Fruit fly (Drosophila melanogaster) whole organism, adult: ENCODE measurements around the gene His2Av.

Experiments
- CG11617 ChIP-seq: fragments of 200-800 bp; sonication (Bioruptor generic); optimal IDR thresholded peaks from 2 replicates; lab custom pipeline; 2017; ENCODE audit warnings: mild to moderate bottlenecking, missing biosample characterization, missing genetic modification reagents, missing genetic modification characterization
- CG12768 ChIP-seq: fragments of 200-800 bp; sonication (Bioruptor generic); optimal IDR thresholded peaks from 2 replicates; lab custom pipeline; 2017; ENCODE audit warnings: missing biosample characterization, missing genetic modification characterization, mild to moderate bottlenecking, moderate library complexity, missing genetic modification reagents
- CG14711 ChIP-seq: fragments of 200-800 bp; sonication (Bioruptor generic); optimal IDR thresholded peaks from 2 replicates; lab custom pipeline; 2018; ENCODE audit warnings: missing biosample characterization, mild to moderate bottlenecking, missing genetic modification characterization, moderate library complexity
- CG1620 ChIP-seq: fragments of 200-800 bp; sonication (Bioruptor generic); optimal IDR thresholded peaks from 2 replicates; lab custom pipeline; 2016; ENCODE audit warnings: missing biosample characterization, missing genetic modification characterization
- CG33017 ChIP-seq: fragments of 200-800 bp; sonication (Bioruptor generic); optimal IDR thresholded peaks from 2 replicates; lab custom pipeline; 2018; ENCODE audit warnings: missing biosample characterization, mild to moderate bottlenecking, missing genetic modification characterization, moderate library complexity
- CG5204 ChIP-seq: fragments of 200-800 bp; sonication (Bioruptor generic); optimal IDR thresholded peaks from 2 replicates; lab custom pipeline; 2016; ENCODE audit warnings: missing biosample characterization, missing genetic modification characterization
- CG7045 ChIP-seq: fragments of 200-800 bp; sonication (Bioruptor generic); optimal IDR thresholded peaks from 2 replicates; lab custom pipeline; 2017; ENCODE audit warnings: missing biosample characterization, mild to moderate bottlenecking, missing genetic modification characterization
- CG7101 ChIP-seq: fragments of 200-800 bp; sonication (Bioruptor generic); optimal IDR thresholded peaks from 2 replicates; lab custom pipeline; 2018; ENCODE audit warnings: missing biosample characterization, mild to moderate bottlenecking, missing genetic modification characterization, moderate library complexity
- Clk ChIP-seq: fragments of 200-800 bp; sonication (Bioruptor generic); optimal IDR thresholded peaks from 2 replicates; lab custom pipeline; 2017; ENCODE audit warnings: missing biosample characterization, missing genetic modification characterization
- Crg-1 ChIP-seq: fragments of 200-800 bp; sonication (Bioruptor generic); optimal IDR thresholded peaks from 2 replicates; lab custom pipeline; 2016; ENCODE audit warnings: missing biosample characterization, missing genetic modification characterization
- Hr96 ChIP-seq: fragments of 200-800 bp; sonication (Bioruptor generic); optimal IDR thresholded peaks from 2 replicates; lab custom pipeline; 2016; ENCODE audit warnings: missing biosample characterization, missing genetic modification characterization
- Mnt ChIP-seq: fragments of 200-800 bp; sonication (Bioruptor generic); optimal IDR thresholded peaks from 2 replicates; lab custom pipeline; 2016; ENCODE audit warnings: missing biosample characterization, mild to moderate bottlenecking, missing genetic modification characterization
- bab1 ChIP-seq: fragments of 200-800 bp; sonication (Bioruptor generic); optimal IDR thresholded peaks from 3 replicates; lab custom pipeline; 2019; ENCODE audit warnings: missing biosample characterization, mild to moderate bottlenecking, missing genetic modification characterization, moderate library complexity
- cic ChIP-seq: fragments of 200-800 bp; sonication (Bioruptor generic); optimal IDR thresholded peaks from 2 replicates; lab custom pipeline; 2017; ENCODE audit warnings: missing biosample characterization, mild to moderate bottlenecking, missing genetic modification characterization, moderate library complexity
- cnc ChIP-seq, 2 experiments: fragments of >200 bp; optimal IDR thresholded peaks; 2 replicates each; lab custom pipeline; 2017
- kay ChIP-seq: fragments of 200-800 bp; sonication (Bioruptor generic); peaks from one replicate; lab custom pipeline; 2016; ENCODE audit warnings: missing biosample characterization, missing genetic modification characterization, borderline replicate concordance
- ovo ChIP-seq: fragments of 200-800 bp; sonication (Bioruptor generic); optimal IDR thresholded peaks from 2 replicates; lab custom pipeline; 2016; ENCODE audit warnings: missing biosample characterization, missing genetic modification characterization
- pad ChIP-seq: fragments of 200-800 bp; sonication (Bioruptor generic); optimal IDR thresholded peaks from 3 replicates; lab custom pipeline; 2017; ENCODE audit warnings: missing biosample characterization, missing genetic modification characterization, mild to moderate bottlenecking, moderate library complexity, missing genetic modification reagents
- tj ChIP-seq: fragments of 200-800 bp; sonication (Bioruptor generic); optimal IDR thresholded peaks from 3 replicates; lab custom pipeline; 2017; ENCODE audit warnings: missing biosample characterization, mild to moderate bottlenecking, missing genetic modification characterization, moderate library complexity
- toe ChIP-seq: fragments of 200-800 bp; sonication (Bioruptor generic); optimal IDR thresholded peaks from 2 replicates; lab custom pipeline; 2016; ENCODE audit warnings: missing biosample characterization, missing genetic modification characterization

His2Av gene

DNA sequence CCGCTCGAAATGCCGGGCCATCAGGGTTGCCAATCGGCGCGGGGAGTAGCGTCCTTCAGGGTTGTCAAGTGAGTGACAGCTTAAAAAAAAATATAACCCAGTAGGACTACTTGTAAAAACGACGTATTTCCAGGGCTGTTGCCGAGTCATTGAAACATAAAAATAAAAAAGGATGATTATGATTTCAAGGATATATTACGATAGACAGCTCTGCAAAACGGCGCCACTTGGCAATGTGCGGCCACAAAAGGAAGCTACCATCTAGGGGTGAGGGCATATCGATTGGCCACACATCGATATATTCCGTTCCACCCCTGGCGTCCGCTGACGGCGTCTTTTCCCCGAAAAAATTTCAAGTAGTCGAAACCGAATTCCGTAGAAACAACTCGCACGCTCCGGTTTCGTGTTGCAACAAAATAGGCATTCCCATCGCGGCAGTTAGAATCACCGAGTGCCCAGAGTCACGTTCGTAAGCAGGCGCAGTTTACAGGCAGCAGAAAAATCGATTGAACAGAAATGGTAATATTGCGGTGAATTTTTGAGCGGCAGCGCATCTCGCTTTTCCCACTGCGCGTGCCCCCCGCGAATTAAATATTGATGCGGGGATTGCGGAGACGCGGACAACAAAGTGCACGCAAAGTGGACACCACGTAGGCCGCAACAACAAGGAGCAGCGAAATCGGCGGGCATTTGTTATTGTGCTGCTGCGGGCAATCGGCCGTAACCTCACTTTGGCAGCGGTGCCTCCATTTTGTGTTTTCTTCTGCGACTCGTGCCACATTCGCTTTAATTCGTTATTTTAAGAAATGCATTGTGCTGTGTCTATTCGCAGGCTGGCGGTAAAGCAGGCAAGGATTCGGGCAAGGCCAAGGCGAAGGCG, at the start of gene His2Av, which contains the start of gene ball:
TSS of gene His2Av (plus strand) at position 353 of the 880 bp plus-strand sequence.
TSS of gene ball (minus strand) at position 231 of the 880 bp plus-strand sequence.
- TF ChIP-seq Hr96 (GFP tag; lab: Kevin White, UChicago) (peak; percentile 89), Mnt (GFP tag; lab: Kevin White, UChicago) (peak; percentile 72), Crg-1 (peak; percentile 81), CG33017 (tag; lab: Kevin White, UChicago) (peak; percentile 27), CG14711 (peak; percentile 99), kay (GFP tag; lab: Kevin White, UChicago) (no peak), CG11617 (GFP tag; lab: Kevin White, UChicago) (peak; percentile 77), CG7101 (peak; percentile 77), CG5204 (GFP tag; lab: Kevin White, UChicago) (no peak), bab1 (GFP tag; lab: Kevin White, UChicago) (peak; percentile 80), ovo (GFP tag; lab: Kevin White, UChicago) (peak; percentile 58), toe (GFP tag; lab: Kevin White, UChicago) (peak; percentile 91), CG7045 (peak; percentile 60), tj (GFP tag; lab: Kevin White, UChicago) (peak; percentile 78), cnc (optimal IDR thresholded peaks at IDR 0.05; lab: Kevin White, UChicago) (no peak), CG1620 (GFP tag; lab: Kevin White, UChicago) (peak; percentile 82), pad (GFP tag; lab: Kevin White, UChicago) (peak; percentile 66), Clk (GFP tag; lab: Kevin White, UChicago) (peak; percentile 81), cic (GFP tag; lab: Kevin White, UChicago) (peak; percentile 36), CG12768 (peak; percentile 73)

DNA sequence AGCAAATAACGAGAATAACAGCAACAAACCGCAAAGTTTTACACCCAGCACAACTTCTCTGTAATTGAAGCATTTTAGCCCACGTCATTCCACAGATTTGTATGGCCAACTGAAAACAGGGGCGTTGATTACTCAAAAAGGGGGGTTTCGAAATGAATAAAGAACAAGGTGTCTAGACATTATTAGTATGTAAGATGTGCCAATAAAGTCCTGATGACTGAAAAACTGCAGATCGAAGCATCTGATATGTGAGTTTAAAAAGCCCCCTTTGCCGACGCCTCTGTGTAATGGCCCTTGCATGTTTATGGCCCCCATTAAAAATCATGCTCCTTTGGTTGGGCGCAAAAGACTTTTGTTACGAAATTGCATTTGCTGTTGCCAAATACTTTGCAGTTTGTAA, 45.6 kb upstream of the His2Av start:
- TF ChIP-seq CG5204 (GFP tag; lab: Kevin White, UChicago): peak; percentile 11
- TF ChIP-seq kay (GFP tag; lab: Kevin White, UChicago): no peak

DNA sequence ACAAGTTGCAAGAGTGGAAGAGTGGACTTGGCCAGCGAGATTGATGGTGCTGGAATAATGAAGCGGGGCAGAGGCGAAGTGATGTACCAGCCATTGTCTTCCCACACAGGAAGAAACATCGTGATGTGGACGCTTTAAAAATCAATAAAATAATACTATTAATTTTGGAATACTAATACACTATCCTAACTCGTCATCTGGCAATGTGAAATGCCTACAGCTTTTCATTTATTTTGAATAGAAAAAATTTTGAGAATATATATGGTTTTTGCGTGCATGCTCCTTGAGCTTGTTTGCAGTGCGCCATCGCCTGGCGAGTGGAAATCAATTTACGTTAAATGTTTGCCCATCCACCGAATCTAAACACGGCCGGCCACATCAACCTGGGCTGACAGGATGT, 34.9 kb upstream of the His2Av start:
- TF ChIP-seq bab1 (GFP tag; lab: Kevin White, UChicago): no peak
- no peak for TF ChIP-seq CG1620 (GFP tag; lab: Kevin White, UChicago)
- no peak for TF ChIP-seq Crg-1
- TF ChIP-seq CG33017 (tag; lab: Kevin White, UChicago): no peak
- TF ChIP-seq CG7045: no peak
- TF ChIP-seq tj (GFP tag; lab: Kevin White, UChicago): no peak
- no peak for TF ChIP-seq ovo (GFP tag; lab: Kevin White, UChicago)
- TF ChIP-seq Clk (GFP tag; lab: Kevin White, UChicago): no peak
- no peak for TF ChIP-seq CG11617 (GFP tag; lab: Kevin White, UChicago)
- TF ChIP-seq kay (GFP tag; lab: Kevin White, UChicago): no peak
- TF ChIP-seq CG5204 (GFP tag; lab: Kevin White, UChicago): no peak
- no peak for TF ChIP-seq CG14711
- no peak for TF ChIP-seq cnc (optimal IDR thresholded peaks at IDR 0.05; lab: Kevin White, UChicago)
- TF ChIP-seq cic (GFP tag; lab: Kevin White, UChicago): no peak

DNA sequence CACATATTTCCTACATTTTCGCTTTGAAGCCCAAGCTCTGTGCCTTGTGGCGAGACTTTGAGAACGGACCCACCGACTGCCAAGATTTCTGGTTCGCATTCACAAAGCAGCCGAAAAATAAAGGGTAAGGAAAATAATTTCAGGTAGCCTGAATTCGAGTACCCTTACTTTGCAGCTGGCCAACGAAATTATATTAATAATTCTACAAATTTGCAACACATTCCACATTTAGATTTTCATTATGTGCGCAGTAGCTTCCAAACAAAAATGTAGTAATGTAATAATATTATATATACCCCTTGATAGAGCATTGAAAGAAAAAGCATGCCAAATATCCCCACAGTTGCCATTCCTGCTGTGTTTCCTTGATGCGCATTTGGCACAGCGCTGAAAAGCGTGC, 20.3 kb upstream of the His2Av start:
- no peak for TF ChIP-seq toe (GFP tag; lab: Kevin White, UChicago)
- TF ChIP-seq CG33017 (tag; lab: Kevin White, UChicago): no peak
- TF ChIP-seq CG7101: no peak

DNA sequence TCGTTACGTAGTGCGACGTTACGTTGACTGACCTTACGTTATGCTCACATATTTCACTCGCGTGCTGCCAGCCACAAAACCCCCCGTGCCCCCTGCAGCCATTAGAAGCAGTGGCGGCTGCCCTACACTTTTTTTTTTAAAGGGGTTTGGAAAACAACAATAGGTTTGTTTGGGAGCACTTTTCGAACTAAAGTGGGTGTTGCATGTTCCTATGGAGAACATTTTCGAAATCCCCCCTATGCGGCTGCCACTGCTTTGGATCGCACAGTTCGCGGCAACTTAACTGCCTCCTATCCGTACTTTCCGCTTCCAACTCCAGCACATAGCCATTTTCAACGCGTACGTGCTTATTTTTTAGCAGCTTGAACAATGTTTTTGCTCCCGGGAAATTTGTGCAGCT, 13.0 kb upstream of the His2Av start:
- TF ChIP-seq cnc (optimal IDR thresholded peaks at IDR 0.05; lab: Kevin White, UChicago) (no peak), bab1 (GFP tag; lab: Kevin White, UChicago) (no peak), CG12768 (no peak), CG1620 (GFP tag; lab: Kevin White, UChicago) (no peak), CG33017 (tag; lab: Kevin White, UChicago) (no peak), Mnt (GFP tag; lab: Kevin White, UChicago) (no peak), kay (GFP tag; lab: Kevin White, UChicago) (no peak), ovo (GFP tag; lab: Kevin White, UChicago) (no peak), toe (GFP tag; lab: Kevin White, UChicago) (no peak), cic (GFP tag; lab: Kevin White, UChicago) (no peak), pad (GFP tag; lab: Kevin White, UChicago) (no peak), Hr96 (GFP tag; lab: Kevin White, UChicago) (no peak), CG11617 (GFP tag; lab: Kevin White, UChicago) (no peak)

DNA sequence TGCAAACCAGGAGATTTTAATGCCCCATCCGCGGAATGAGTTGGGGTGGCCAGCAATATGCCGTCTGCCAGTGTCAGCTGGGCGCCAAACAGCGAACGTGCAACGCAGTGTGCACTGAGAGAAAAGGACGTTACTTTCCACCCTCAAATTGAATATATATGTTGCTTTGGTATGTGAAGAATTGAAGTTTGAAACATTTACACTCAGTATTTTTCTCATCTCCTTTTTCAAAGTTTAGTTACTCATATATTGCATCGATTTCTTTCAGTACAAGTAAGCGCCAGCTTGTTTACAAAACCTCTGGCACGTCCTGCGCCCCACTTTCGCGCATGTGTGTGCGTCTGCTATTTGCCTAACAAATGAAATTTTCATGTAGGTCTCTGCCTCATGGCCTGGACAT, 7.5 kb upstream of the His2Av start:
- peak; percentile 23 for TF ChIP-seq CG7101
- no peak for TF ChIP-seq CG1620 (GFP tag; lab: Kevin White, UChicago)
- TF ChIP-seq Clk (GFP tag; lab: Kevin White, UChicago): no peak
- TF ChIP-seq CG12768: peak; percentile 45
- peak; percentile 63 for TF ChIP-seq CG7045
- no peak for TF ChIP-seq tj (GFP tag; lab: Kevin White, UChicago)
- TF ChIP-seq Hr96 (GFP tag; lab: Kevin White, UChicago): no peak
- peak; percentile 14 for TF ChIP-seq CG5204 (GFP tag; lab: Kevin White, UChicago)
